Worm (Caenorhabditis elegans): Measurements from ENCODE around the gene nlp-32.

- TF ChIP-seq him-1 (tag; optimal IDR thresholded peaks at IDR 0.05) (no peak), dao-5 (tag; optimal IDR thresholded peaks at IDR 0.05) (no peak)
Observed at ce11 chrIII:446860-447259, 39.5 kb downstream of the nlp-32 start.

Data from whole organism, L4/young adult.